Worm (Caenorhabditis elegans): ENCODE measurements around the gene cdh-9.

DNA sequence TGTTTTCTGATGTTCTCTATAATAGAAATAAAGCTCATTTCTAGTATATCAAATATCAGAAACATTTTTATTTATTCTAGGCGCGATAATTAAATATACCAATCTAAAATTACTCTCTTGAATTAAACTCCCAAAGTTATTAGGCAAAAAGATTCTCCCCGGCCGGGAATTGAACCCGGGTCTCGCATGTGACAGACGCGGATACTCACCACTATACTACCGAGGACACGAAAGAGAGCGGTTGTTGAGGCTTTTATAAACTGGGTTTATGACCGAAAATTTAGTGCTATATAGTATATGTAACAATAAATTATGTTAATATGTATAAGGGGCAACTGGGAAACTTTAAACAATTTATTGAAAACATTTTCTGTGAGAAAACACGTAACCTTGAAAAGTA, 9.5 kb downstream of the cdh-9 start:
- TF ChIP-seq elt-3 (tag; optimal IDR thresholded peaks at IDR 0.05) = no peak
- TF ChIP-seq blmp-1 (tag; optimal IDR thresholded peaks at IDR 0.05; ENCODE audit: insufficient read depth) = no peak
- peak; percentile 41 for TF ChIP-seq fos-1 (tag; optimal IDR thresholded peaks at IDR 0.05)
- no peak for TF ChIP-seq ama-1 (optimal IDR thresholded peaks at IDR 0.05)
- TF ChIP-seq ztf-11 (tag; optimal IDR thresholded peaks at IDR 0.05) = no peak
- no peak for TF ChIP-seq unc-39 (tag; optimal IDR thresholded peaks at IDR 0.05)
- peak; percentile 68 for TF ChIP-seq lin-13 (GFP tag; optimal IDR thresholded peaks at IDR 0.05)
- TF ChIP-seq nhr-6 (tag; optimal IDR thresholded peaks at IDR 0.05) = no peak
- TF ChIP-seq nhr-237 (tag; optimal IDR thresholded peaks at IDR 0.05) = no peak
- TF ChIP-seq aly-2 (tag; optimal IDR thresholded peaks at IDR 0.05) = no peak
- TF ChIP-seq ceh-16 (tag; optimal IDR thresholded peaks at IDR 0.05) = no peak
- no peak for TF ChIP-seq ZK546.5 (tag; optimal IDR thresholded peaks at IDR 0.05)
- TF ChIP-seq lsy-2 (tag; optimal IDR thresholded peaks at IDR 0.05) = peak; percentile 46 to 52
- no peak for TF ChIP-seq unc-62 (GFP tag; optimal IDR thresholded peaks at IDR 0.05)

Data from whole organism, L2 larva.